Fruit fly (Drosophila melanogaster) whole organism, embryonic: ENCODE results near the gene Girdin.
A peak's percentile ranks its signal among the peaks of the same experiment; 100 is the strongest.

Experiments
- BEAF-32 ChIP-seq: fragments of 200-800 bp; sonication (Bioruptor generic); optimal IDR thresholded peaks from 3 replicates; lab custom pipeline; 2017; ENCODE audit warnings: missing biosample characterization, missing genetic modification characterization, mild to moderate bottlenecking, moderate library complexity, missing genetic modification reagents
- Bteb2 ChIP-seq: fragments of 200-800 bp; sonication (Bioruptor generic); optimal IDR thresholded peaks from 2 replicates; lab custom pipeline; 2016; ENCODE audit warnings: missing biosample characterization, missing genetic modification characterization
- CG12236 ChIP-seq: fragments of 200-800 bp; sonication (Bioruptor generic); optimal IDR thresholded peaks from 2 replicates; lab custom pipeline; 2016; ENCODE audit warnings: missing biosample characterization, missing genetic modification characterization
- CG12744 ChIP-seq: fragments of 200-800 bp; sonication (Bioruptor generic); optimal IDR thresholded peaks from 2 replicates; lab custom pipeline; 2016; ENCODE audit warnings: missing biosample characterization, missing genetic modification characterization
- CG14860 ChIP-seq: fragments of 200-800 bp; sonication (Bioruptor generic); IDR thresholded peaks from 3 replicates; pipeline ENCODE4 v1.3.6; 2022; ENCODE audit warnings: missing biosample characterization, missing genetic modification characterization; ENCODE audit not compliant: partially characterized antibody
- CG15514 ChIP-seq: fragments of 200-800 bp; sonication (Bioruptor generic); optimal IDR thresholded peaks from 3 replicates; lab custom pipeline; 2017; ENCODE audit warnings: missing biosample characterization, missing genetic modification characterization, mild to moderate bottlenecking, moderate library complexity, missing genetic modification reagents
- CG17385 ChIP-seq: fragments of 200-800 bp; sonication (Bioruptor generic); optimal IDR thresholded peaks from 3 replicates; lab custom pipeline; 2018; ENCODE audit warnings: missing biosample characterization, mild to moderate bottlenecking, missing genetic modification characterization
- CG17568 ChIP-seq: fragments of 200-800 bp; sonication (Bioruptor generic); optimal IDR thresholded peaks from 2 replicates; lab custom pipeline; 2018; ENCODE audit warnings: missing biosample characterization, mild to moderate bottlenecking, missing genetic modification characterization, moderate library complexity
- CG2116 ChIP-seq: fragments of 200-800 bp; sonication (Bioruptor generic); optimal IDR thresholded peaks from 3 replicates; lab custom pipeline; 2018; ENCODE audit warnings: missing biosample characterization, mild to moderate bottlenecking, missing genetic modification characterization
- CG32767 ChIP-seq: fragments of 200-800 bp; sonication (Bioruptor generic); IDR thresholded peaks from 2 replicates; pipeline ENCODE4 v1.3.6; 2022; ENCODE audit warnings: missing biosample characterization, missing genetic modification characterization
- CG4730 ChIP-seq: fragments of 200-800 bp; sonication (Bioruptor generic); IDR thresholded peaks from 2 replicates; pipeline ENCODE4 v1.3.6; 2022; ENCODE audit warnings: missing biosample characterization, missing genetic modification characterization
- CG7357 ChIP-seq: fragments of 200-800 bp; sonication (Bioruptor generic); IDR thresholded peaks from 3 replicates; pipeline ENCODE4 v1.3.6; 2022; ENCODE audit warnings: missing biosample characterization, missing genetic modification characterization
- CG8388 ChIP-seq: fragments of 200-800 bp; sonication (Bioruptor generic); optimal IDR thresholded peaks from 2 replicates; lab custom pipeline; 2019; ENCODE audit warnings: missing biosample characterization, mild to moderate bottlenecking, missing genetic modification characterization, moderate library complexity
- CG8478 ChIP-seq: fragments of >200 bp; optimal IDR thresholded peaks from 2 replicates; lab custom pipeline; 2018
- CG9797 ChIP-seq: fragments of 200-800 bp; sonication (Bioruptor generic); optimal IDR thresholded peaks from 3 replicates; lab custom pipeline; 2018; ENCODE audit warnings: missing biosample characterization, mild to moderate bottlenecking, missing genetic modification characterization
- Dip2 ChIP-seq: fragments of 200-800 bp; sonication (Bioruptor generic); IDR thresholded peaks from 2 replicates; pipeline ENCODE4 v1.3.6; 2022; ENCODE audit warnings: missing biosample characterization, missing genetic modification characterization
- E2f1 ChIP-seq: fragments of 200-800 bp; sonication (Bioruptor generic); IDR thresholded peaks from 2 replicates; pipeline ENCODE4 v1.3.6; 2022; ENCODE audit warnings: missing biosample characterization, missing genetic modification characterization
- Gug ChIP-seq: fragments of 200-800 bp; sonication (Bioruptor generic); IDR thresholded peaks from 4 replicates; pipeline ENCODE4 v1.3.6; 2022; ENCODE audit warnings: missing biosample characterization, missing genetic modification characterization
- HHEX ChIP-seq: fragments of 200-800 bp; sonication (Bioruptor generic); optimal IDR thresholded peaks from 3 replicates; lab custom pipeline; 2017; ENCODE audit warnings: missing biosample characterization, mild to moderate bottlenecking, missing genetic modification characterization, missing genetic modification reagents
- HLH54F ChIP-seq: fragments of 200-800 bp; sonication (Bioruptor generic); optimal IDR thresholded peaks from 3 replicates; lab custom pipeline; 2016; ENCODE audit warnings: missing biosample characterization, missing genetic modification characterization
- Lhr ChIP-seq: fragments of 200-800 bp; sonication (Bioruptor generic); optimal IDR thresholded peaks from 3 replicates; lab custom pipeline; 2017; ENCODE audit warnings: mild to moderate bottlenecking, missing biosample characterization, missing genetic modification reagents, missing genetic modification characterization
- MESR4 ChIP-seq: fragments of 200-800 bp; sonication (Bioruptor generic); optimal IDR thresholded peaks from 2 replicates; lab custom pipeline; 2018; ENCODE audit warnings: missing biosample characterization, mild to moderate bottlenecking, missing genetic modification characterization, moderate library complexity
- Myb ChIP-seq: fragments of 200-800 bp; sonication (Bioruptor generic); optimal IDR thresholded peaks from 2 replicates; lab custom pipeline; 2016; ENCODE audit warnings: missing biosample characterization, missing genetic modification characterization
- NC2α ChIP-seq: fragments of 200-800 bp; sonication (Bioruptor generic); optimal IDR thresholded peaks from 2 replicates; lab custom pipeline; 2016; ENCODE audit warnings: missing biosample characterization, missing genetic modification characterization
- NC2β ChIP-seq: fragments of 200-800 bp; sonication (Bioruptor generic); optimal IDR thresholded peaks from 2 replicates; lab custom pipeline; 2016; ENCODE audit warnings: missing biosample characterization, missing genetic modification characterization
- Sin3A ChIP-seq: fragments of >200 bp; optimal IDR thresholded peaks from 2 replicates; lab custom pipeline; 2018
- ash1 ChIP-seq: fragments of 200-800 bp; sonication (Bioruptor generic); optimal IDR thresholded peaks from 2 replicates; lab custom pipeline; 2018; ENCODE audit warnings: missing biosample characterization, mild to moderate bottlenecking, missing genetic modification characterization
- bbx ChIP-seq: fragments of 200-800 bp; sonication (Bioruptor generic); IDR thresholded peaks from 2 replicates; pipeline ENCODE4 v1.3.6; 2022; ENCODE audit warnings: missing biosample characterization, missing genetic modification characterization; ENCODE audit not compliant: partially characterized antibody
- btn ChIP-seq: fragments of 200-800 bp; sonication (Bioruptor generic); optimal IDR thresholded peaks from 2 replicates; lab custom pipeline; 2016; ENCODE audit warnings: missing biosample characterization, missing genetic modification characterization
- chinmo ChIP-seq: fragments of 200-800 bp; sonication (Bioruptor generic); IDR thresholded peaks from 4 replicates; pipeline ENCODE4 v1.3.6; 2022; ENCODE audit warnings: missing biosample characterization, missing genetic modification characterization; ENCODE audit not compliant: partially characterized antibody
- corto ChIP-seq: fragments of 200-800 bp; sonication (Bioruptor generic); optimal IDR thresholded peaks from 2 replicates; lab custom pipeline; 2016; ENCODE audit warnings: missing biosample characterization, mild to moderate bottlenecking, missing genetic modification characterization, moderate library complexity
- da ChIP-seq: fragments of 200-800 bp; sonication (Bioruptor generic); optimal IDR thresholded peaks from 2 replicates; lab custom pipeline; 2016; ENCODE audit warnings: missing biosample characterization, missing genetic modification characterization
- dm ChIP-seq: fragments of 200-800 bp; sonication (Bioruptor generic); optimal IDR thresholded peaks from 3 replicates; lab custom pipeline; 2016; ENCODE audit warnings: missing biosample characterization, missing genetic modification characterization
- dmrt11E ChIP-seq: fragments of 200-800 bp; sonication (Bioruptor generic); optimal IDR thresholded peaks from 3 replicates; lab custom pipeline; 2018; ENCODE audit warnings: missing biosample characterization, mild to moderate bottlenecking, missing genetic modification characterization, moderate library complexity
- eve ChIP-seq, 2 experiments: fragments of >200 bp; optimal IDR thresholded peaks; 2 replicates each; lab custom pipeline; 2017; ENCODE audit warnings: missing biosample characterization in 2 of 2, missing genetic modification characterization in 2 of 2
- eyg ChIP-seq: fragments of 200-800 bp; sonication (Bioruptor generic); optimal IDR thresholded peaks from 3 replicates; lab custom pipeline; 2016; ENCODE audit warnings: missing biosample characterization, missing genetic modification characterization
- fd64A ChIP-seq: fragments of 200-800 bp; sonication (Bioruptor generic); optimal IDR thresholded peaks from 3 replicates; lab custom pipeline; 2018; ENCODE audit warnings: missing biosample characterization, mild to moderate bottlenecking, missing genetic modification characterization
- fru ChIP-seq: fragments of >200 bp; optimal IDR thresholded peaks from 2 replicates; lab custom pipeline; 2017
- ftz-f1 ChIP-seq: fragments of 200-800 bp; sonication (Bioruptor generic); optimal IDR thresholded peaks from 2 replicates; lab custom pipeline; 2016; ENCODE audit warnings: missing biosample characterization, missing genetic modification characterization
- h ChIP-seq: fragments of >200 bp; optimal IDR thresholded peaks from 2 replicates; lab custom pipeline; 2017
- lola ChIP-seq, 3 experiments: fragments of >200 bp in 2 of 3; fragments of 200-800 bp in 1 of 3; sonication (Bioruptor generic) in 1 of 3; optimal IDR thresholded peaks; 2 replicates each; lab custom pipeline; 2017 to 2019; ENCODE audit warnings: missing biosample characterization in 3 of 3, missing genetic modification characterization in 3 of 3, mild to moderate bottlenecking in 1 of 3, moderate library complexity in 1 of 3
- nerfin-1 ChIP-seq: fragments of 200-800 bp; sonication (Bioruptor generic); optimal IDR thresholded peaks from 3 replicates; lab custom pipeline; 2019; ENCODE audit warnings: missing biosample characterization, mild to moderate bottlenecking, missing genetic modification characterization, moderate library complexity
- nmo ChIP-seq: fragments of 200-800 bp; sonication (Bioruptor generic); optimal IDR thresholded peaks from 2 replicates; lab custom pipeline; 2018; ENCODE audit warnings: missing biosample characterization, mild to moderate bottlenecking, missing genetic modification characterization, moderate library complexity
- row ChIP-seq: fragments of 200-800 bp; sonication (Bioruptor generic); IDR thresholded peaks from 3 replicates; pipeline ENCODE4 v1.3.6; 2022; ENCODE audit warnings: missing biosample characterization, missing genetic modification characterization
- salm ChIP-seq: fragments of 200-800 bp; sonication (Bioruptor generic); optimal IDR thresholded peaks from 2 replicates; lab custom pipeline; 2018; ENCODE audit warnings: missing biosample characterization, mild to moderate bottlenecking, missing genetic modification characterization
- scrt ChIP-seq: fragments of 200-800 bp; sonication (Bioruptor generic); optimal IDR thresholded peaks from 2 replicates; lab custom pipeline; 2018; ENCODE audit warnings: missing biosample characterization, mild to moderate bottlenecking, missing genetic modification characterization, moderate library complexity
- seq ChIP-seq: fragments of 200-800 bp; sonication (Bioruptor generic); IDR thresholded peaks from 2 replicates; pipeline ENCODE4 v1.3.6; 2022; ENCODE audit warnings: missing biosample characterization, missing genetic modification characterization
- sob ChIP-seq: fragments of 200-800 bp; sonication (Bioruptor generic); IDR thresholded peaks from 2 replicates; pipeline ENCODE4 v1.3.6; 2022; ENCODE audit warnings: missing biosample characterization, missing genetic modification characterization
- unpg ChIP-seq: fragments of 200-800 bp; sonication (Bioruptor generic); optimal IDR thresholded peaks from 3 replicates; lab custom pipeline; 2018; ENCODE audit warnings: missing biosample characterization, mild to moderate bottlenecking, missing genetic modification characterization, moderate library complexity
- vnd ChIP-seq: fragments of 200-800 bp; sonication (Bioruptor generic); IDR thresholded peaks from 3 replicates; pipeline ENCODE4 v1.3.6; 2022; ENCODE audit warnings: missing biosample characterization, missing genetic modification characterization; ENCODE audit not compliant: partially characterized antibody
- vvl ChIP-seq: fragments of 200-800 bp; sonication (Bioruptor generic); IDR thresholded peaks from 2 replicates; pipeline ENCODE4 v1.3.6; 2022; ENCODE audit warnings: missing biosample characterization, missing genetic modification characterization
- z ChIP-seq: fragments of 200-800 bp; sonication (Bioruptor generic); IDR thresholded peaks from 3 replicates; pipeline ENCODE4 v1.3.6; 2022; ENCODE audit warnings: missing biosample characterization, missing genetic modification characterization
- zen2 ChIP-seq: fragments of 200-800 bp; sonication (Bioruptor generic); IDR thresholded peaks from 3 replicates; pipeline ENCODE4 v1.3.6; 2022; ENCODE audit warnings: missing biosample characterization, missing genetic modification characterization; ENCODE audit not compliant: partially characterized antibody

The Girdin gene

dm6 chr3L:3218859-3219258 lies 40.1 kb downstream of the Girdin start, which contains the start of the genes hob and nSMase (continued):
- TF ChIP-seq Gug (GFP tag; lab: Robert Waterston, UW) (no peak), CG15514 (peak; percentile 72), eve (GFP tag; optimal IDR thresholded peaks at IDR 0.05; lab: Kevin White, UChicago) (no peak), CG9797 (GFP tag; lab: Kevin White, UChicago) (peak; percentile 83), nmo (peak; percentile 58), Sin3A (peak; percentile 54), CG14860 (no peak), Bteb2 (GFP tag; lab: Kevin White, UChicago) (no peak), unpg (no peak), vvl (no peak), CG12744 (GFP tag; lab: Kevin White, UChicago) (no peak), CG7357 (GFP tag; lab: Robert Waterston, UW) (no peak), NC2α (GFP tag; lab: Kevin White, UChicago) (no peak), Myb (GFP tag; lab: Kevin White, UChicago) (peak; percentile 73), dm (GFP tag; lab: Kevin White, UChicago) (peak; percentile 38), CG8388 (GFP tag; lab: Kevin White, UChicago) (no peak), E2f1 (no peak), sob (no peak), fru (lab: Kevin White, UChicago) (no peak), row (GFP tag; lab: Robert Waterston, UW) (peak; percentile 44), HLH54F (no peak), CG8478 (lab: Kevin White, UChicago) (no peak), BEAF-32 (GFP tag; lab: Kevin White, UChicago) (peak; percentile 42), seq (GFP tag; lab: Robert Waterston, UW) (no peak), z (no peak), fd64A (GFP tag; lab: Kevin White, UChicago) (no peak), h (lab: Kevin White, UChicago) (no peak), da (GFP tag; lab: Kevin White, UChicago) (no peak), corto (GFP tag; lab: Kevin White, UChicago) (no peak), HHEX (GFP tag; lab: Kevin White, UChicago) (no peak), vnd (no peak), CG17385 (GFP tag; lab: Kevin White, UChicago) (no peak), nerfin-1 (tag; lab: Kevin White, UChicago) (no peak), eyg (no peak), zen2 (GFP tag; lab: Robert Waterston, UW) (no peak), Dip2 (GFP tag; lab: Robert Waterston, UW) (no peak), ftz-f1 (peak; percentile 27), CG17568 (GFP tag; lab: Kevin White, UChicago) (no peak), ash1 (GFP tag; lab: Kevin White, UChicago) (no peak), btn (GFP tag; lab: Kevin White, UChicago) (no peak), salm (no peak), CG4730 (GFP tag; lab: Robert Waterston, UW) (no peak), dmrt11E (tag; lab: Kevin White, UChicago) (no peak), bbx (GFP tag; lab: Robert Waterston, UW) (no peak), Lhr (GFP tag; lab: Kevin White, UChicago) (peak; percentile 52), MESR4 (GFP tag; lab: Kevin White, UChicago) (no peak), CG2116 (peak; percentile 97), CG32767 (GFP tag; lab: Robert Waterston, UW) (no peak), NC2β (GFP tag; lab: Kevin White, UChicago) (peak; percentile 11), lola (GFP tag; optimal IDR thresholded peaks at IDR 0.05; lab: Kevin White, UChicago) (no peak), scrt (GFP tag; lab: Kevin White, UChicago) (no peak), chinmo (GFP tag; lab: Robert Waterston, UW) (no peak), CG12236 (GFP tag; lab: Kevin White, UChicago) (no peak)
